Fruit fly (Drosophila melanogaster): Measurements from ENCODE around the gene CG5274.

Gene CG5274

DNA sequence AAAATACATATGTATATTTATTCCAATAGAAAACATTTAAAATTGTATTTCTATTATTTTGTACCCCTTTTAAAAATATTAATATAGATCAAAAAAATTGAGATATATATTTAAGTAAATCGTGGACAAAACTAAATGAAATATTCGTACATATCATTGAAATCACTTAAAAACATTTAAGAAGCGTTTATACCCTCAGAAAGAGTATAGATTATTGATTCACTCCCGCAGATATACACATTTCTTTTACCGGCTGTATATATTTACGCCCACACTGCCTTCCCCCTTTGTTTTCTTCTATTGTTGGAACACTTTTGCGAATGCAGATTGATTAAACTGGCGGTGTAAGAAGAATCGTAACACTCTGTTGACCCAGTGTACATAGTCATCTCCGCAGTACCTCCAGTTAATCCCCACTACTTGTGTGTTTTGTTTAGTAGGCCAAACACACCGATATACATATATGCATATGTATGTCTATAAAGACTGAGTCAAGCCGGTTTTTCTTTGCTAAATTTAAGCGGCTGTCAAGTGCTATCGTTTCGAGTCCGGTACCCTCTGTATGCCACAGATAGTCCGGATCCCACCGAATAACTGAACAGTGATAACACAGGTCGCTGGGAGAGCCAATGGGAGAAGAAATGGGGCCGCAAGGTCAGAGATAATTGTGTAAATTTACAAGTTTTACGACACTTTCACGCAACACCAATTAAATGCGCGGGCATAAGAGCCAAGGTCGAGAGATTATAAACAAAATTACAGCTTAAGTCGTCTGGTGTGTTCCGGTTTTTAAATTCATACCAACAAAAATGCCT, 44.2 kb upstream of the CG5274 start (continued):
- TF ChIP-seq CG17802 (tag; optimal IDR thresholded peaks at IDR 0.05) (no peak), tup (GFP tag; optimal IDR thresholded peaks at IDR 0.05) (peak; percentile 49), CG42726 (GFP tag; IDR thresholded peaks at IDR 0.05; ENCODE audit: partially characterized antibody) (no peak), slbo (GFP tag; IDR thresholded peaks at IDR 0.05) (peak; percentile 29; the same call in 1 of the 2 replicates), CG11247 (GFP tag; IDR thresholded peaks at IDR 0.05) (no peak), CG6765 (GFP tag; optimal IDR thresholded peaks at IDR 0.05) (peak; percentile 49), CG3065 (GFP tag; optimal IDR thresholded peaks at IDR 0.05) (peak; percentile 22), ro (GFP tag; IDR thresholded peaks at IDR 0.05) (no peak), D (optimal IDR thresholded peaks at IDR 0.05) (no peak), D (GFP tag; optimal IDR thresholded peaks at IDR 0.05) (peak; percentile 34), fru (optimal IDR thresholded peaks at IDR 0.05) (no peak), sna (GFP tag; IDR thresholded peaks at IDR 0.05; ENCODE audit: partially characterized antibody) (no peak), Rx (GFP tag; IDR thresholded peaks at IDR 0.05) (no peak), CG12155 (GFP tag; optimal IDR thresholded peaks at IDR 0.05) (no peak), fd102C (GFP tag; optimal IDR thresholded peaks at IDR 0.05) (peak; percentile 79), CG9932 (GFP tag; IDR thresholded peaks at IDR 0.05) (no peak), ara (GFP tag; IDR thresholded peaks at IDR 0.05) (peak; percentile 31; the same call in 1 of the 2 replicates), CG8924 (tag; optimal IDR thresholded peaks at IDR 0.05) (peak; percentile 41), BEAF-32 (GFP tag; optimal IDR thresholded peaks at IDR 0.05) (no peak), CG10267 (tag; optimal IDR thresholded peaks at IDR 0.05) (no peak), MESR4 (GFP tag; optimal IDR thresholded peaks at IDR 0.05) (peak; percentile 12), CG2116 (GFP tag; optimal IDR thresholded peaks at IDR 0.05) (peak; percentile 54), hbn (GFP tag; IDR thresholded peaks at IDR 0.05; ENCODE audit: partially characterized antibody) (no peak), aop (GFP tag; IDR thresholded peaks at IDR 0.05) (no peak), ham (GFP tag; IDR thresholded peaks at IDR 0.05) (no peak), row (GFP tag; IDR thresholded peaks at IDR 0.05) (no peak; the same call in 1 of the 3 replicates), CG17361 (GFP tag; IDR thresholded peaks at IDR 0.05) (peak; percentile 77), chinmo (GFP tag; IDR thresholded peaks at IDR 0.05; ENCODE audit: partially characterized antibody) (no peak), CG2889 (GFP tag; IDR thresholded peaks at IDR 0.05) (no peak), slou (GFP tag; optimal IDR thresholded peaks at IDR 0.05) (peak; percentile 40), H2.0 (GFP tag; IDR thresholded peaks at IDR 0.05) (no peak), CG5953 (GFP tag; IDR thresholded peaks at IDR 0.05) (peak; percentile 47; the same call in 1 of the 2 replicates), Fer2 (tag; optimal IDR thresholded peaks at IDR 0.05) (no peak), CG13287 (GFP tag; IDR thresholded peaks at IDR 0.05; ENCODE audit: partially characterized antibody) (no peak), Scr (GFP tag; IDR thresholded peaks at IDR 0.05; ENCODE audit: partially characterized antibody) (no peak), Dll (GFP tag; IDR thresholded peaks at IDR 0.05; ENCODE audit: partially characterized antibody) (no peak), kah (GFP tag; optimal IDR thresholded peaks at IDR 0.05) (peak; percentile 8), CG6175 (GFP tag; IDR thresholded peaks at IDR 0.05) (no peak), CG4707 (GFP tag; optimal IDR thresholded peaks at IDR 0.05) (peak; percentile 58), TFAM (GFP tag; optimal IDR thresholded peaks at IDR 0.05) (peak; percentile 54), Kr (GFP tag; optimal IDR thresholded peaks at IDR 0.05) (peak; percentile 83), ATbp (GFP tag; optimal IDR thresholded peaks at IDR 0.05) (peak; percentile 90), ranshi (GFP tag; IDR thresholded peaks at IDR 0.05) (no peak), Sry-δ (GFP tag; optimal IDR thresholded peaks at IDR 0.05) (peak; percentile 1), CG18476 (GFP tag; optimal IDR thresholded peaks at IDR 0.05) (peak; percentile 41), HLH4C (GFP tag; IDR thresholded peaks at IDR 0.05; ENCODE audit: partially characterized antibody) (no peak), Drgx (GFP tag; IDR thresholded peaks at IDR 0.05) (0 out of 2 replicates have a peak, but pooled peaks have one; percentile 22), fd3F (GFP tag; optimal IDR thresholded peaks at IDR 0.05) (no peak), insv (GFP tag; optimal IDR thresholded peaks at IDR 0.05) (no peak)

Data from whole organism, embryonic.